Fruit fly (Drosophila melanogaster) whole organism, embryonic: ENCODE measurements around the gene CG5515.

ENCODE experiments used
- Atf6 ChIP-seq: fragments of 200-800 bp; sonication (Bioruptor generic); IDR thresholded peaks from 2 replicates; pipeline ENCODE4 v1.3.6; 2022; ENCODE audit warnings: missing biosample characterization, missing genetic modification characterization
- CG13624 ChIP-seq: fragments of 200-800 bp; sonication (Bioruptor generic); optimal IDR thresholded peaks from 2 replicates; lab custom pipeline; 2016; ENCODE audit warnings: missing biosample characterization, missing genetic modification characterization
- CG14014 ChIP-seq: fragments of 200-800 bp; sonication (Bioruptor generic); IDR thresholded peaks from 2 replicates; pipeline ENCODE4 v1.3.6; 2022; ENCODE audit warnings: missing biosample characterization, missing genetic modification characterization
- CG14965 ChIP-seq: fragments of 200-800 bp; sonication (Bioruptor generic); optimal IDR thresholded peaks from 2 replicates; lab custom pipeline; 2016; ENCODE audit warnings: missing biosample characterization, missing genetic modification characterization, borderline replicate concordance
- CG15269 ChIP-seq: fragments of 200-800 bp; sonication (Bioruptor generic); optimal IDR thresholded peaks from 2 replicates; lab custom pipeline; 2018; ENCODE audit warnings: missing biosample characterization, mild to moderate bottlenecking, missing genetic modification characterization, moderate library complexity
- CG17186 ChIP-seq: fragments of 200-800 bp; sonication (Bioruptor generic); optimal IDR thresholded peaks from 3 replicates; lab custom pipeline; 2017; ENCODE audit warnings: missing biosample characterization, missing genetic modification reagents, missing genetic modification characterization
- CG17385 ChIP-seq: fragments of 200-800 bp; sonication (Bioruptor generic); optimal IDR thresholded peaks from 3 replicates; lab custom pipeline; 2018; ENCODE audit warnings: missing biosample characterization, mild to moderate bottlenecking, missing genetic modification characterization
- CG18476 ChIP-seq: fragments of 200-800 bp; sonication (Bioruptor generic); optimal IDR thresholded peaks from 2 replicates; lab custom pipeline; 2016; ENCODE audit warnings: missing biosample characterization, mild to moderate bottlenecking, missing genetic modification characterization
- CG2889 ChIP-seq: fragments of 200-800 bp; sonication (Bioruptor generic); IDR thresholded peaks from 3 replicates; pipeline ENCODE4 v1.3.6; 2022; ENCODE audit warnings: missing biosample characterization, missing genetic modification characterization
- CG42726 ChIP-seq: fragments of 200-800 bp; sonication (Bioruptor generic); IDR thresholded peaks from 2 replicates; pipeline ENCODE4 v1.3.6; 2022; ENCODE audit warnings: missing biosample characterization, missing genetic modification characterization; ENCODE audit not compliant: partially characterized antibody
- CG4707 ChIP-seq: fragments of 200-800 bp; sonication (Bioruptor generic); optimal IDR thresholded peaks from 2 replicates; lab custom pipeline; 2018; ENCODE audit warnings: missing biosample characterization, mild to moderate bottlenecking, missing genetic modification characterization, moderate library complexity
- CG4820 ChIP-seq: fragments of 200-800 bp; sonication (Bioruptor generic); optimal IDR thresholded peaks from 3 replicates; lab custom pipeline; 2016; ENCODE audit warnings: missing biosample characterization, missing genetic modification characterization
- CG6765 ChIP-seq: fragments of 200-800 bp; sonication (Bioruptor generic); optimal IDR thresholded peaks from 3 replicates; lab custom pipeline; 2017; ENCODE audit warnings: missing biosample characterization, mild to moderate bottlenecking, missing genetic modification characterization
- CG7271 ChIP-seq: fragments of 200-800 bp; sonication (Bioruptor generic); optimal IDR thresholded peaks from 2 replicates; lab custom pipeline; 2018; ENCODE audit warnings: missing biosample characterization, mild to moderate bottlenecking, missing genetic modification characterization, moderate library complexity
- CG7839 ChIP-seq: fragments of 200-800 bp; sonication (Bioruptor generic); optimal IDR thresholded peaks from 3 replicates; lab custom pipeline; 2018; ENCODE audit warnings: missing biosample characterization, mild to moderate bottlenecking, missing genetic modification characterization, moderate library complexity
- CG8478 ChIP-seq: fragments of >200 bp; optimal IDR thresholded peaks from 2 replicates; lab custom pipeline; 2018
- CG9727 ChIP-seq: fragments of 200-800 bp; sonication (Bioruptor generic); optimal IDR thresholded peaks from 3 replicates; lab custom pipeline; 2017; ENCODE audit warnings: missing biosample characterization, mild to moderate bottlenecking, missing genetic modification characterization
- CG9876 ChIP-seq: fragments of 200-800 bp; sonication (Bioruptor generic); optimal IDR thresholded peaks from 2 replicates; lab custom pipeline; 2016; ENCODE audit warnings: missing biosample characterization, missing genetic modification characterization
- Chrac-16 ChIP-seq: fragments of 200-800 bp; sonication (Bioruptor generic); optimal IDR thresholded peaks from 3 replicates; lab custom pipeline; 2016; ENCODE audit warnings: missing biosample characterization, missing genetic modification characterization
- CkIIα-i1 ChIP-seq: fragments of 200-800 bp; sonication (Bioruptor generic); IDR thresholded peaks from 2 replicates; pipeline ENCODE4 v1.3.6; 2022; ENCODE audit warnings: missing biosample characterization, missing genetic modification characterization
- Gug ChIP-seq: fragments of 200-800 bp; sonication (Bioruptor generic); IDR thresholded peaks from 4 replicates; pipeline ENCODE4 v1.3.6; 2022; ENCODE audit warnings: missing biosample characterization, missing genetic modification characterization
- HHEX ChIP-seq: fragments of 200-800 bp; sonication (Bioruptor generic); optimal IDR thresholded peaks from 3 replicates; lab custom pipeline; 2017; ENCODE audit warnings: missing biosample characterization, mild to moderate bottlenecking, missing genetic modification characterization, missing genetic modification reagents
- Hand ChIP-seq: fragments of 200-800 bp; sonication (Bioruptor generic); optimal IDR thresholded peaks from 2 replicates; lab custom pipeline; 2017; ENCODE audit warnings: mild to moderate bottlenecking, missing biosample characterization, missing genetic modification reagents, missing genetic modification characterization
- Hmr ChIP-seq: fragments of 200-800 bp; sonication (Bioruptor generic); optimal IDR thresholded peaks from 3 replicates; lab custom pipeline; 2017; ENCODE audit warnings: mild to moderate bottlenecking, missing biosample characterization, missing genetic modification reagents, missing genetic modification characterization
- Hr39 ChIP-seq: fragments of >200 bp; optimal IDR thresholded peaks from 2 replicates; lab custom pipeline; 2017
- Mad ChIP-seq: fragments of 200-800 bp; sonication (Bioruptor generic); optimal IDR thresholded peaks from 2 replicates; lab custom pipeline; 2016; ENCODE audit warnings: missing biosample characterization, missing genetic modification characterization
- Poxn ChIP-seq: fragments of 200-800 bp; sonication (Bioruptor generic); IDR thresholded peaks from 2 replicates; pipeline ENCODE4 v1.3.6; 2022; ENCODE audit warnings: missing biosample characterization, missing genetic modification characterization
- Spps ChIP-seq: fragments of 200-800 bp; sonication (Bioruptor generic); optimal IDR thresholded peaks from 2 replicates; lab custom pipeline; 2018; ENCODE audit warnings: missing biosample characterization, mild to moderate bottlenecking, missing genetic modification characterization
- Sry-β ChIP-seq: fragments of 200-800 bp; sonication (Bioruptor generic); optimal IDR thresholded peaks from 2 replicates; lab custom pipeline; 2018; ENCODE audit warnings: missing biosample characterization, mild to moderate bottlenecking, missing genetic modification characterization, moderate library complexity
- Vsx1 ChIP-seq: fragments of 200-800 bp; sonication (Bioruptor generic); optimal IDR thresholded peaks from 2 replicates; lab custom pipeline; 2017; ENCODE audit warnings: missing biosample characterization, mild to moderate bottlenecking, missing genetic modification characterization, missing genetic modification reagents
- ara ChIP-seq: fragments of 200-800 bp; sonication (Bioruptor generic); IDR thresholded peaks from 2 replicates; pipeline ENCODE4 v1.3.6; 2022; ENCODE audit warnings: missing biosample characterization, missing genetic modification characterization
- ato ChIP-seq: fragments of 200-800 bp; sonication (Bioruptor generic); IDR thresholded peaks from 2 replicates; pipeline ENCODE4 v1.3.6; 2022; ENCODE audit warnings: missing biosample characterization, missing genetic modification characterization; ENCODE audit not compliant: partially characterized antibody
- bab2 ChIP-seq: fragments of 200-800 bp; sonication (Bioruptor generic); optimal IDR thresholded peaks from 2 replicates; lab custom pipeline; 2016; ENCODE audit warnings: missing biosample characterization, missing genetic modification characterization
- bowl ChIP-seq: fragments of 200-800 bp; sonication (Bioruptor generic); IDR thresholded peaks from 2 replicates; pipeline ENCODE4 v1.3.6; 2022; ENCODE audit warnings: missing biosample characterization, missing genetic modification characterization
- chif ChIP-seq, 2 experiments: fragments of 200-800 bp; sonication (Bioruptor generic); optimal IDR thresholded peaks; 3 replicates each; lab custom pipeline; 2016; ENCODE audit warnings: missing biosample characterization in 2 of 2, missing genetic modification characterization in 2 of 2
- dmrt99B ChIP-seq: fragments of 200-800 bp; sonication (Bioruptor generic); optimal IDR thresholded peaks from 2 replicates; lab custom pipeline; 2018; ENCODE audit warnings: missing biosample characterization, mild to moderate bottlenecking, missing genetic modification characterization, moderate library complexity
- emc ChIP-seq: fragments of 200-800 bp; sonication (Bioruptor generic); optimal IDR thresholded peaks from 2 replicates; lab custom pipeline; 2016; ENCODE audit warnings: missing biosample characterization, missing genetic modification characterization
- gce ChIP-seq: fragments of 200-800 bp; sonication (Bioruptor generic); IDR thresholded peaks from 3 replicates; pipeline ENCODE4 v1.3.6; 2022; ENCODE audit warnings: missing biosample characterization, missing genetic modification characterization
- gem ChIP-seq: fragments of 200-800 bp; sonication (Bioruptor generic); optimal IDR thresholded peaks from 2 replicates; lab custom pipeline; 2019; ENCODE audit warnings: missing biosample characterization, mild to moderate bottlenecking, missing genetic modification characterization, moderate library complexity
- lab ChIP-seq: fragments of 200-800 bp; sonication (Bioruptor generic); optimal IDR thresholded peaks from 3 replicates; lab custom pipeline; 2017; ENCODE audit warnings: missing biosample characterization, missing genetic modification characterization, mild to moderate bottlenecking, moderate library complexity, missing genetic modification reagents
- lilli ChIP-seq: fragments of 200-800 bp; sonication (Bioruptor generic); optimal IDR thresholded peaks from 3 replicates; lab custom pipeline; 2016; ENCODE audit warnings: missing biosample characterization, missing genetic modification characterization
- maf-S ChIP-seq: fragments of 200-800 bp; sonication (Bioruptor generic); optimal IDR thresholded peaks from 2 replicates; lab custom pipeline; 2016; ENCODE audit warnings: missing biosample characterization, missing genetic modification characterization
- nerfin-2 ChIP-seq: fragments of 200-800 bp; sonication (Bioruptor generic); IDR thresholded peaks from 2 replicates; pipeline ENCODE4 v1.3.6; 2022; ENCODE audit warnings: missing biosample characterization, missing genetic modification characterization; ENCODE audit not compliant: partially characterized antibody
- prd ChIP-seq, 3 experiments: fragments of >200 bp in 2 of 3; fragments of 200-800 bp in 1 of 3; sonication (Bioruptor generic) in 1 of 3; optimal IDR thresholded peaks in 2 of 3; IDR thresholded peaks in 1 of 3; 2 replicates in 2 of 3; 3 replicates in 1 of 3; pipeline versions ENCODE4 v1.3.6 to Lab custom; 2017 to 2022; ENCODE audit warnings: missing biosample characterization in 1 of 3, missing genetic modification characterization in 1 of 3
- stc ChIP-seq: fragments of 200-800 bp; sonication (Bioruptor generic); IDR thresholded peaks from 2 replicates; pipeline ENCODE4 v1.3.6; 2022; ENCODE audit warnings: missing biosample characterization, missing genetic modification characterization
- stwl ChIP-seq: fragments of 200-800 bp; sonication (Bioruptor generic); optimal IDR thresholded peaks from 3 replicates; lab custom pipeline; 2018; ENCODE audit warnings: missing biosample characterization, mild to moderate bottlenecking, missing genetic modification characterization, moderate library complexity
- unc-4 ChIP-seq: fragments of 200-800 bp; sonication (Bioruptor generic); IDR thresholded peaks from 2 replicates; pipeline ENCODE4 v1.3.6; 2022; ENCODE audit warnings: missing biosample characterization, missing genetic modification characterization; ENCODE audit not compliant: partially characterized antibody
- zen ChIP-seq: fragments of 200-800 bp; sonication (Bioruptor generic); optimal IDR thresholded peaks from 3 replicates; lab custom pipeline; 2018; ENCODE audit warnings: missing biosample characterization, mild to moderate bottlenecking, missing genetic modification characterization, moderate library complexity

The CG5515 gene

dm6 chr3R:24151924-24152809, 36.5 kb downstream of the CG5515 start, which contains the start of the genes p38a and CG6178 (continued):
- TF ChIP-seq CG7839 (tag; lab: Kevin White, UChicago) (peak; percentile 99), CG9727 (GFP tag; lab: Kevin White, UChicago) (peak; percentile 98), CG6765 (GFP tag; lab: Kevin White, UChicago) (peak; percentile 95), prd (optimal IDR thresholded peaks at IDR 0.05; lab: Kevin White, UChicago) (no peak), prd (GFP tag; IDR thresholded peaks at IDR 0.05; lab: Robert Waterston, UW) (peak; percentile 97), Spps (tag; lab: Kevin White, UChicago) (peak; percentile 92), chif (GFP tag; optimal IDR thresholded peaks at IDR 0.05; lab: Kevin White, UChicago) (peak in 1 of 2 experiments; percentile 27), CG17385 (GFP tag; lab: Kevin White, UChicago) (peak; percentile 94), CkIIα-i1 (GFP tag; lab: Robert Waterston, UW) (peak; percentile 87; the same call in 1 of the 2 replicates), CG4707 (peak; percentile 75), CG42726 (GFP tag; lab: Robert Waterston, UW) (no peak), lab (peak; percentile 98), CG15269 (tag; lab: Kevin White, UChicago) (peak; percentile 99), CG2889 (peak; percentile 94), Hr39 (lab: Kevin White, UChicago) (no peak), bowl (peak; percentile 90), CG17186 (GFP tag; lab: Kevin White, UChicago) (no peak), CG14965 (no peak), Poxn (peak; percentile 88), CG7271 (tag; lab: Kevin White, UChicago) (peak; percentile 52), lilli (peak; percentile 73), Mad (GFP tag; lab: Kevin White, UChicago) (peak; percentile 73), ato (GFP tag; lab: Robert Waterston, UW) (no peak), Vsx1 (GFP tag; lab: Kevin White, UChicago) (peak; percentile 89), dmrt99B (tag; lab: Kevin White, UChicago) (peak; percentile 99), zen (tag; lab: Kevin White, UChicago) (peak; percentile 93), ara (peak; percentile 88), maf-S (GFP tag; lab: Kevin White, UChicago) (peak; percentile 1), CG9876 (GFP tag; lab: Kevin White, UChicago) (peak; percentile 13), nerfin-2 (GFP tag; lab: Robert Waterston, UW) (no peak), CG8478 (lab: Kevin White, UChicago) (no peak), gce (GFP tag; lab: Robert Waterston, UW) (peak; percentile 90), Hmr (GFP tag; lab: Kevin White, UChicago) (peak; percentile 98), unc-4 (GFP tag; lab: Robert Waterston, UW) (no peak), CG14014 (GFP tag; lab: Robert Waterston, UW) (peak; percentile 97), CG4820 (GFP tag; lab: Kevin White, UChicago) (peak; percentile 91), Chrac-16 (GFP tag; lab: Kevin White, UChicago) (peak; percentile 89), HHEX (peak; percentile 97), Gug (peak; percentile 95), gem (tag; lab: Kevin White, UChicago) (peak; percentile 99), Hand (GFP tag; lab: Kevin White, UChicago) (peak; percentile 95), CG18476 (peak; percentile 83), Sry-β (GFP tag; lab: Kevin White, UChicago) (peak; percentile 54), CG13624 (GFP tag; lab: Kevin White, UChicago) (peak; percentile 56), emc (GFP tag; lab: Kevin White, UChicago) (peak; percentile 49), stwl (tag; lab: Kevin White, UChicago) (peak; percentile 76), Atf6 (GFP tag; lab: Robert Waterston, UW) (peak; percentile 92), stc (GFP tag; lab: Robert Waterston, UW) (peak; percentile 97), bab2 (GFP tag; lab: Kevin White, UChicago) (peak; percentile 69)
